Fruit fly (Drosophila melanogaster) whole organism, adult: Measurements from ENCODE around the gene drm.

Source experiments
- CG11617 ChIP-seq: fragments of 200-800 bp; sonication (Bioruptor generic); optimal IDR thresholded peaks from 2 replicates; lab custom pipeline; 2017; ENCODE audit warnings: mild to moderate bottlenecking, missing biosample characterization, missing genetic modification reagents, missing genetic modification characterization
- CG1620 ChIP-seq: fragments of 200-800 bp; sonication (Bioruptor generic); optimal IDR thresholded peaks from 2 replicates; lab custom pipeline; 2016; ENCODE audit warnings: missing biosample characterization, missing genetic modification characterization
- Clk ChIP-seq: fragments of 200-800 bp; sonication (Bioruptor generic); optimal IDR thresholded peaks from 2 replicates; lab custom pipeline; 2017; ENCODE audit warnings: missing biosample characterization, missing genetic modification characterization
- Crg-1 ChIP-seq: fragments of 200-800 bp; sonication (Bioruptor generic); optimal IDR thresholded peaks from 2 replicates; lab custom pipeline; 2016; ENCODE audit warnings: missing biosample characterization, missing genetic modification characterization
- kay ChIP-seq: fragments of 200-800 bp; sonication (Bioruptor generic); peaks from one replicate; lab custom pipeline; 2016; ENCODE audit warnings: missing biosample characterization, missing genetic modification characterization, borderline replicate concordance

- TF ChIP-seq Crg-1 (GFP tag; lab: Kevin White, UChicago): no peak
- no peak for TF ChIP-seq CG1620 (GFP tag; lab: Kevin White, UChicago)
- TF ChIP-seq kay (GFP tag; lab: Kevin White, UChicago): no peak
- no peak for TF ChIP-seq CG11617 (GFP tag; lab: Kevin White, UChicago)
- no peak for TF ChIP-seq Clk (GFP tag; lab: Kevin White, UChicago)
These were observed 6.0 kb upstream of the drm start for dm6 chr2L:3532973-3533525.
